Worm (Caenorhabditis elegans) whole organism, L4/young adult: ENCODE results near the gene srj-42.

Source experiments
- W03F9.2 ChIP-seq: fragments of 150-350 bp; optimal IDR thresholded peaks from 2 replicates; lab custom pipeline; 2014; ENCODE audit warnings: missing biosample characterization, missing genetic modification characterization
- dao-5 ChIP-seq: sonication (generic microtip); optimal IDR thresholded peaks from 2 replicates; lab custom pipeline; 2016; ENCODE audit warnings: missing genotype, missing genetic modification characterization, moderate library complexity, missing compliant biosample characterization
- him-1 ChIP-seq: sonication (generic microtip); optimal IDR thresholded peaks from 2 replicates; lab custom pipeline; 2016; ENCODE audit warnings: missing genotype, missing genetic modification reagents, missing genetic modification characterization, missing compliant biosample characterization

The srj-42 gene

ce11 chrIV:15234272-15234671, 17.8 kb downstream of the srj-42 start:
- TF ChIP-seq W03F9.2 (tag; lab: Kevin White, UChicago) (no peak), dao-5 (tag; lab: Kevin White, UChicago) (no peak), him-1 (no peak)

ce11 chrIV:15220253-15220652, 31.8 kb downstream of the srj-42 start, which contains the start of gene Y40H7A.11:
Y40H7A.11 (minus strand) TSS chrIV:15220353.
- TF ChIP-seq W03F9.2 (tag; lab: Kevin White, UChicago) (no peak), dao-5 (tag; lab: Kevin White, UChicago) (no peak), him-1 (no peak)

ce11 chrIV:15215470-15215869, 36.6 kb downstream of the srj-42 start, which contains the start of gene Y40H7A.10:
Y40H7A.10 (minus strand) TSS chrIV:15215597.
- no peak for TF ChIP-seq him-1
- no peak for TF ChIP-seq dao-5 (tag; lab: Kevin White, UChicago)
- no peak for TF ChIP-seq W03F9.2 (tag; lab: Kevin White, UChicago)

ce11 chrIV:15214694-15215093, 37.4 kb downstream of the srj-42 start:
- TF ChIP-seq him-1 (no peak), W03F9.2 (tag; lab: Kevin White, UChicago) (no peak), dao-5 (tag; lab: Kevin White, UChicago) (no peak)

ce11 chrIV:15210482-15210881, 41.6 kb downstream of the srj-42 start:
- TF ChIP-seq dao-5 (tag; lab: Kevin White, UChicago) = no peak
- no peak for TF ChIP-seq W03F9.2 (tag; lab: Kevin White, UChicago)
- TF ChIP-seq him-1 = no peak

- no peak for TF ChIP-seq him-1
- no peak for TF ChIP-seq dao-5 (tag; lab: Kevin White, UChicago)
- no peak for TF ChIP-seq W03F9.2 (tag; lab: Kevin White, UChicago)
Measured at ce11 chrIV:15206649-15207048, 45.4 kb downstream of the srj-42 start.

- TF ChIP-seq him-1 = no peak
- TF ChIP-seq W03F9.2 (tag; lab: Kevin White, UChicago) = no peak
- TF ChIP-seq dao-5 (tag; lab: Kevin White, UChicago) = no peak
Measured at ce11 chrIV:15202923-15203322, 49.1 kb downstream of the srj-42 start, which contains the start of gene sra-30. sra-30 (minus strand) TSS chrIV:15203023.
